Worm (Caenorhabditis elegans) whole organism, L4 larva: Measurements from ENCODE around the gene set-13.

ENCODE experiments used
- F26F4.8 ChIP-seq: fragments of 200-800 bp; sonication (Bioruptor generic); conservative IDR thresholded peaks from 2 replicates; pipeline ENCODE4 v1.3.6; 2022; ENCODE audit warnings: missing genetic modification characterization, missing compliant biosample characterization
- R02D3.7 ChIP-seq: fragments of 150-350 bp; sonication (generic microtip); optimal IDR thresholded peaks from 3 replicates; lab custom pipeline; 2014; ENCODE audit warnings: missing biosample characterization, missing genetic modification characterization
- T26A8.4 ChIP-seq: fragments of 200-800 bp; sonication (Bioruptor generic); IDR thresholded peaks from 2 replicates; pipeline ENCODE4 v1.3.6; 2022; ENCODE audit warnings: missing genetic modification characterization, missing compliant biosample characterization
- Y105C5A.15 ChIP-seq: fragments of 200-800 bp; sonication (Bioruptor generic); IDR thresholded peaks from 2 replicates; pipeline ENCODE4 v1.3.6; 2022; ENCODE audit warnings: missing genetic modification characterization, missing compliant biosample characterization
- Y5F2A.4 ChIP-seq: fragments of 200-800 bp; sonication (Bioruptor generic); optimal IDR thresholded peaks from 2 replicates; lab custom pipeline; 2018; ENCODE audit warnings: mild to moderate bottlenecking, missing genetic modification characterization, missing compliant biosample characterization
- ceh-32 ChIP-seq: sonication (generic microtip); optimal IDR thresholded peaks from 2 replicates; lab custom pipeline; 2016; ENCODE audit warnings: mild to moderate bottlenecking, missing genetic modification characterization, missing compliant biosample characterization; ENCODE audit not compliant: poor library complexity
- ceh-62 ChIP-seq: sonication (generic microtip); optimal IDR thresholded peaks from 2 replicates; lab custom pipeline; 2017; ENCODE audit warnings: missing biosample characterization, missing genetic modification characterization
- ceh-82 ChIP-seq: sonication (generic microtip); optimal IDR thresholded peaks from 2 replicates; lab custom pipeline; 2017; ENCODE audit warnings: missing biosample characterization, missing genetic modification characterization
- ces-1 ChIP-seq: fragments of 150-350 bp; sonication (generic microtip); optimal IDR thresholded peaks from 4 replicates; lab custom pipeline; 2014; ENCODE audit warnings: missing biosample characterization, missing genetic modification reagents, missing genetic modification characterization
- cey-2 ChIP-seq: sonication (generic microtip); optimal IDR thresholded peaks from 3 replicates; lab custom pipeline; 2017; ENCODE audit warnings: missing genetic modification characterization, mild to moderate bottlenecking, missing compliant biosample characterization, antibody characterized with exemption, borderline replicate concordance; ENCODE audit not compliant: insufficient read depth
- ctbp-1 ChIP-seq: fragments of 200-800 bp; sonication (Bioruptor generic); IDR thresholded peaks from 2 replicates; pipeline ENCODE4 v1.3.6; 2022; ENCODE audit warnings: missing genetic modification reagents, missing genetic modification characterization, missing compliant biosample characterization
- daf-12 ChIP-seq: fragments of 150-350 bp; optimal IDR thresholded peaks from 2 replicates; lab custom pipeline; 2014; ENCODE audit warnings: missing biosample characterization, missing genetic modification reagents, missing genetic modification characterization
- daf-16 ChIP-seq, 3 experiments: sonication (generic microtip); optimal IDR thresholded peaks; 2 replicates each; lab custom pipeline; 2016 to 2017; ENCODE audit warnings: missing genetic modification characterization in 3 of 3, missing genetic modification reagents in 3 of 3, mild to moderate bottlenecking in 2 of 3, missing compliant biosample characterization in 2 of 3, missing biosample characterization in 1 of 3, moderate library complexity in 1 of 3
- dmd-6 ChIP-seq: fragments of 200-800 bp; sonication (Bioruptor generic); IDR thresholded peaks from 2 replicates; pipeline ENCODE4 v1.3.6; 2022; ENCODE audit warnings: missing genetic modification reagents, missing genetic modification characterization, missing compliant biosample characterization
- dve-1 ChIP-seq: sonication (generic microtip); optimal IDR thresholded peaks from 2 replicates; lab custom pipeline; 2017; ENCODE audit warnings: antibody characterized with exemption, mild to moderate bottlenecking, missing genetic modification characterization, missing compliant biosample characterization; ENCODE audit not compliant: insufficient read depth
- egl-43 ChIP-seq: fragments of 200-800 bp; sonication (Bioruptor generic); IDR thresholded peaks from 2 replicates; pipeline ENCODE4 v1.3.6; 2022; ENCODE audit warnings: missing genetic modification reagents, missing genetic modification characterization, missing compliant biosample characterization
- hif-1 ChIP-seq, 2 experiments: sonication (generic microtip); optimal IDR thresholded peaks; 2 replicates each; lab custom pipeline; 2016 to 2017; ENCODE audit warnings: missing compliant biosample characterization in 2 of 2, missing genetic modification characterization in 2 of 2, missing genetic modification reagents in 2 of 2, missing genotype in 2 of 2, mild to moderate bottlenecking in 1 of 2
- hlh-11 ChIP-seq: fragments of 200-800 bp; sonication (Bioruptor generic); optimal IDR thresholded peaks from 2 replicates; lab custom pipeline; 2018; ENCODE audit warnings: mild to moderate bottlenecking, missing genetic modification characterization, missing compliant biosample characterization
- hlh-30 ChIP-seq: sonication (generic microtip); optimal IDR thresholded peaks from 2 replicates; lab custom pipeline; 2017; ENCODE audit warnings: antibody characterized with exemption, mild to moderate bottlenecking, missing genetic modification characterization, missing compliant biosample characterization; ENCODE audit not compliant: insufficient read depth
- lin-1 ChIP-seq: fragments of 200-800 bp; sonication (Bioruptor generic); IDR thresholded peaks from 2 replicates; pipeline ENCODE4 v1.3.6; 2022; ENCODE audit warnings: missing genetic modification reagents, missing genetic modification characterization, missing compliant biosample characterization
- lin-13 ChIP-seq: fragments of 150-350 bp; optimal IDR thresholded peaks from 2 replicates; lab custom pipeline; 2014; ENCODE audit warnings: missing biosample characterization, missing genetic modification reagents, missing genetic modification characterization
- lsy-2 ChIP-seq, 2 experiments: fragments of 150-350 bp in 1 of 2; sonication (generic microtip) in 1 of 2; optimal IDR thresholded peaks; 2 replicates each; lab custom pipeline; 2014 to 2017; ENCODE audit warnings: missing biosample characterization in 2 of 2, missing genetic modification characterization in 2 of 2
- madf-9 ChIP-seq: fragments of 200-800 bp; sonication (Bioruptor generic); conservative IDR thresholded peaks from 2 replicates; pipeline ENCODE4 v1.3.6; 2022; ENCODE audit warnings: missing genetic modification reagents, missing genetic modification characterization, missing compliant biosample characterization
- mdl-1 ChIP-seq, 2 experiments: fragments of 150-350 bp in 1 of 2; sonication (generic microtip) in 1 of 2; optimal IDR thresholded peaks; 2 replicates each; lab custom pipeline; 2014 to 2017; ENCODE audit warnings: missing biosample characterization in 2 of 2, missing genetic modification characterization in 2 of 2
- mxl-3 ChIP-seq: fragments of 200-800 bp; sonication (Bioruptor generic); optimal IDR thresholded peaks from 2 replicates; lab custom pipeline; 2018; ENCODE audit warnings: mild to moderate bottlenecking, missing genetic modification characterization, missing compliant biosample characterization
- nhr-10 ChIP-seq: fragments of 150-350 bp; optimal IDR thresholded peaks from 2 replicates; lab custom pipeline; 2014; ENCODE audit warnings: missing biosample characterization, missing genetic modification characterization
- nhr-28 ChIP-seq: fragments of 150-350 bp; optimal IDR thresholded peaks from 2 replicates; lab custom pipeline; 2014; ENCODE audit warnings: missing biosample characterization, missing genetic modification characterization
- nhr-41 ChIP-seq: fragments of 200-800 bp; sonication (Bioruptor generic); IDR thresholded peaks from 2 replicates; pipeline ENCODE4 v1.3.6; 2022; ENCODE audit warnings: missing genetic modification reagents, missing genetic modification characterization, missing compliant biosample characterization
- nhr-42 ChIP-seq: fragments of 200-800 bp; sonication (Bioruptor generic); IDR thresholded peaks from 2 replicates; pipeline ENCODE4 v1.3.6; 2022; ENCODE audit warnings: missing genetic modification characterization, missing compliant biosample characterization
- nhr-48 ChIP-seq: sonication (generic microtip); optimal IDR thresholded peaks from 2 replicates; lab custom pipeline; 2016; ENCODE audit warnings: mild to moderate bottlenecking, missing genetic modification characterization, missing compliant biosample characterization
- nhr-6 ChIP-seq: fragments of 150-350 bp; optimal IDR thresholded peaks from 2 replicates; lab custom pipeline; 2014; ENCODE audit warnings: missing biosample characterization, missing genetic modification characterization
- nhr-77 ChIP-seq: fragments of 150-350 bp; optimal IDR thresholded peaks from 2 replicates; lab custom pipeline; 2014; ENCODE audit warnings: missing biosample characterization, missing genetic modification characterization
- pha-4 ChIP-seq, 2 experiments: fragments of 150-350 bp in 1 of 2; fragments of 200-800 bp in 1 of 2; sonication (Bioruptor generic) in 1 of 2; IDR thresholded peaks in 1 of 2; optimal IDR thresholded peaks in 1 of 2; 2 replicates each; pipeline versions ENCODE4 v1.3.6 to Lab custom; 2014 to 2022; ENCODE audit warnings: missing genetic modification characterization in 2 of 2, missing genetic modification reagents in 2 of 2, missing biosample characterization in 1 of 2, missing compliant biosample characterization in 1 of 2
- php-3 ChIP-seq: fragments of 200-800 bp; sonication (Bioruptor generic); IDR thresholded peaks from 2 replicates; pipeline ENCODE4 v1.3.6; 2022; ENCODE audit warnings: missing genetic modification reagents, missing genetic modification characterization, missing compliant biosample characterization
- pqm-1 ChIP-seq: sonication (generic microtip); optimal IDR thresholded peaks from 2 replicates; lab custom pipeline; 2017; ENCODE audit warnings: missing biosample characterization, missing genetic modification characterization
- rbr-2 ChIP-seq: sonication (generic microtip); optimal IDR thresholded peaks from 2 replicates; lab custom pipeline; 2016; ENCODE audit warnings: missing genotype, missing genetic modification characterization, missing compliant biosample characterization
- set-16 ChIP-seq: fragments of 200-800 bp; sonication (Bioruptor generic); IDR thresholded peaks from 2 replicates; pipeline ENCODE4 v1.3.6; 2022; ENCODE audit warnings: missing genetic modification reagents, missing genetic modification characterization, missing compliant biosample characterization
- skn-1 ChIP-seq: fragments of 150-350 bp; optimal IDR thresholded peaks from 2 replicates; lab custom pipeline; 2014; ENCODE audit warnings: missing biosample characterization, missing genetic modification characterization
- spr-3 ChIP-seq: fragments of 200-800 bp; sonication (Bioruptor generic); optimal IDR thresholded peaks from 2 replicates; lab custom pipeline; 2018; ENCODE audit warnings: mild to moderate bottlenecking, missing genetic modification characterization, missing compliant biosample characterization
- tra-1 ChIP-seq: fragments of 200-800 bp; sonication (Bioruptor generic); IDR thresholded peaks from 2 replicates; pipeline ENCODE4 v1.3.6; 2022; ENCODE audit warnings: missing genetic modification reagents, missing genetic modification characterization, missing compliant biosample characterization
- zip-2 ChIP-seq: fragments of 150-350 bp; optimal IDR thresholded peaks from 2 replicates; lab custom pipeline; 2014; ENCODE audit warnings: missing biosample characterization, missing genetic modification characterization

Gene set-13

ce11 chrII:2804949-2805348, 11.8 kb upstream of the set-13 start:
- TF ChIP-seq R02D3.7 (tag; lab: Kevin White, UChicago), result no peak
- TF ChIP-seq lsy-2 (tag; optimal IDR thresholded peaks at IDR 0.05; lab: Kevin White, UChicago), result no peak
- no peak for TF ChIP-seq ctbp-1 (GFP tag; lab: Robert Waterston, UW)
- peak; percentile 80 for TF ChIP-seq hlh-30 (tag; lab: Kevin White, UChicago)
- TF ChIP-seq mdl-1 (tag; optimal IDR thresholded peaks at IDR 0.05; lab: Kevin White, UChicago), result no peak
- TF ChIP-seq Y5F2A.4 (GFP tag; lab: Kevin White, UChicago), result no peak
- TF ChIP-seq skn-1 (tag; lab: Kevin White, UChicago), result no peak
- no peak for TF ChIP-seq nhr-6 (tag; lab: Kevin White, UChicago)
- no peak for TF ChIP-seq daf-16 (GFP tag; optimal IDR thresholded peaks at IDR 0.05; lab: Kevin White, UChicago)
- no peak for TF ChIP-seq daf-16 (tag; optimal IDR thresholded peaks at IDR 0.05; lab: Kevin White, UChicago)
- TF ChIP-seq zip-2 (tag; lab: Kevin White, UChicago), result no peak
- no peak for TF ChIP-seq nhr-42 (GFP tag; lab: Robert Waterston, UW)
- peak; percentile 37 for TF ChIP-seq hlh-11
- peak; percentile 75 for TF ChIP-seq nhr-48 (tag; lab: Kevin White, UChicago)
- TF ChIP-seq dve-1 (tag; lab: Kevin White, UChicago), result peak; percentile 79
- no peak for TF ChIP-seq nhr-41 (GFP tag; lab: Robert Waterston, UW)
- no peak for TF ChIP-seq mxl-3 (GFP tag; lab: Kevin White, UChicago)
- TF ChIP-seq set-16 (GFP tag; lab: Robert Waterston, UW), result peak; percentile 26; the same call in 1 of the 2 replicates
- TF ChIP-seq lin-13 (GFP tag; lab: Kevin White, UChicago), result no peak
- no peak for TF ChIP-seq daf-12 (tag; lab: Kevin White, UChicago)
- TF ChIP-seq spr-3 (GFP tag; lab: Kevin White, UChicago), result no peak
- no peak for TF ChIP-seq rbr-2 (tag; lab: Kevin White, UChicago)
- no peak for TF ChIP-seq ces-1 (GFP tag; lab: Kevin White, UChicago)
- no peak for TF ChIP-seq nhr-10
- TF ChIP-seq lin-1 (GFP tag; lab: Robert Waterston, UW), result 0 out of 2 replicates have a peak, but pooled peaks have one; percentile 22
- no peak for TF ChIP-seq ceh-32 (tag; lab: Kevin White, UChicago)
- peak; percentile 32 for TF ChIP-seq nhr-28 (tag; lab: Kevin White, UChicago)
- TF ChIP-seq egl-43 (GFP tag; lab: Robert Waterston, UW), result no peak
- TF ChIP-seq dmd-6 (GFP tag; lab: Robert Waterston, UW), result peak; percentile 85
- no peak for TF ChIP-seq pqm-1 (tag; lab: Kevin White, UChicago)
- TF ChIP-seq ceh-82 (tag; lab: Kevin White, UChicago), result no peak
- no peak for TF ChIP-seq ceh-62 (tag; lab: Kevin White, UChicago)
- no peak for TF ChIP-seq Y105C5A.15 (GFP tag; lab: Robert Waterston, UW)
- no peak for TF ChIP-seq F26F4.8 (GFP tag; lab: Robert Waterston, UW)
- peak; percentile 64; the same call in 1 of the 2 replicates for TF ChIP-seq tra-1 (GFP tag; lab: Robert Waterston, UW)
- TF ChIP-seq cey-2 (tag; lab: Kevin White, UChicago), result no peak
- 0 out of 2 replicates have a peak, but pooled peaks have one; percentile 52 for TF ChIP-seq pha-4 (GFP tag; IDR thresholded peaks at IDR 0.05; lab: Robert Waterston, UW)
- TF ChIP-seq pha-4 (tag; optimal IDR thresholded peaks at IDR 0.05; lab: Kevin White, UChicago), result no peak
- no peak for TF ChIP-seq T26A8.4 (GFP tag; lab: Robert Waterston, UW)
- no peak for TF ChIP-seq hif-1 (tag; optimal IDR thresholded peaks at IDR 0.05; lab: Kevin White, UChicago)
- TF ChIP-seq php-3, result 0 out of 2 replicates have a peak, but pooled peaks have one; percentile 15
- no peak for TF ChIP-seq nhr-77 (tag; lab: Kevin White, UChicago)
- no peak for TF ChIP-seq madf-9 (GFP tag; lab: Robert Waterston, UW)
